Worm (Caenorhabditis elegans): ENCODE measurements around the gene M02F4.1.

The M02F4.1 gene

ce11 chrX:3034203-3034602 is 5.3 kb upstream of the M02F4.1 start, which contains the start of gene M02F4.2:
M02F4.2 (minus strand) TSS chrX:3034303.
- TF ChIP-seq mbf-1 (tag; optimal IDR thresholded peaks at IDR 0.05) (no peak), mdl-1 (tag; optimal IDR thresholded peaks at IDR 0.05) (no peak)

ce11 chrX:3033492-3033891 is 4.6 kb upstream of the M02F4.1 start:
- peak; percentile 17 for TF ChIP-seq snpc-4 (tag; optimal IDR thresholded peaks at IDR 0.05)
- TF ChIP-seq mbf-1 (tag; optimal IDR thresholded peaks at IDR 0.05): no peak
- no peak for TF ChIP-seq aly-2 (tag; optimal IDR thresholded peaks at IDR 0.05)

- TF ChIP-seq elt-1 (tag; optimal IDR thresholded peaks at IDR 0.05) (no peak), sma-9 (GFP tag; optimal IDR thresholded peaks at IDR 0.05) (peak; percentile 71), sma-9 (tag; optimal IDR thresholded peaks at IDR 0.05) (no peak), sem-4 (tag; optimal IDR thresholded peaks at IDR 0.05) (no peak), unc-62 (GFP tag; optimal IDR thresholded peaks at IDR 0.05) (no peak), mbf-1 (tag; optimal IDR thresholded peaks at IDR 0.05) (no peak), nhr-11 (tag; optimal IDR thresholded peaks at IDR 0.05) (no peak), aly-2 (tag; optimal IDR thresholded peaks at IDR 0.05) (no peak), skn-1 (tag; optimal IDR thresholded peaks at IDR 0.05) (peak; percentile 68), unc-55 (GFP tag; optimal IDR thresholded peaks at IDR 0.05) (no peak), fos-1 (tag; optimal IDR thresholded peaks at IDR 0.05) (peak; percentile 99), crh-2 (tag; optimal IDR thresholded peaks at IDR 0.05) (peak; percentile 55)
Observed at ce11 chrX:3031484-3031883, 2.6 kb upstream of the M02F4.1 start, which contains the start of gene clec-265. clec-265 (plus strand) TSS chrX:3031783.

ce11 chrX:3025145-3025544 is 3.8 kb downstream of the M02F4.1 start:
- TF ChIP-seq dmd-4 (tag; optimal IDR thresholded peaks at IDR 0.05) (no peak), alr-1 (tag; optimal IDR thresholded peaks at IDR 0.05) (no peak), nhr-11 (tag; optimal IDR thresholded peaks at IDR 0.05) (no peak), nhr-21 (tag; optimal IDR thresholded peaks at IDR 0.05) (peak; percentile 28), R02D3.7 (tag; optimal IDR thresholded peaks at IDR 0.05) (no peak), nhr-129 (tag; optimal IDR thresholded peaks at IDR 0.05) (peak; percentile 27), sma-9 (GFP tag; optimal IDR thresholded peaks at IDR 0.05) (peak; percentile 8), sma-9 (tag; optimal IDR thresholded peaks at IDR 0.05) (no peak)

- TF ChIP-seq unc-55 (GFP tag; optimal IDR thresholded peaks at IDR 0.05) (no peak), nhr-6 (tag; optimal IDR thresholded peaks at IDR 0.05) (no peak), R02D3.7 (tag; optimal IDR thresholded peaks at IDR 0.05) (no peak), nhr-25 (tag; optimal IDR thresholded peaks at IDR 0.05) (no peak), lsy-2 (tag; optimal IDR thresholded peaks at IDR 0.05) (peak in 1 of 2 experiments; percentile 3), elt-3 (tag; optimal IDR thresholded peaks at IDR 0.05) (no peak), mdl-1 (tag; optimal IDR thresholded peaks at IDR 0.05) (no peak), nhr-11 (tag; optimal IDR thresholded peaks at IDR 0.05) (no peak), sem-4 (tag; optimal IDR thresholded peaks at IDR 0.05) (peak; percentile 9), zag-1 (tag; optimal IDR thresholded peaks at IDR 0.05) (peak; percentile 19), fos-1 (tag; optimal IDR thresholded peaks at IDR 0.05) (no peak)
Observed at ce11 chrX:3024637-3025113, 4.3 kb downstream of the M02F4.1 start, which contains the start of gene aqp-7. aqp-7 (plus strand) TSS chrX:3025063.

ce11 chrX:3023552-3024183 is 5.3 kb downstream of the M02F4.1 start:
- TF ChIP-seq ama-1 (optimal IDR thresholded peaks at IDR 0.05) (peak; percentile 54), sma-9 (GFP tag; optimal IDR thresholded peaks at IDR 0.05) (peak; percentile 78), sma-9 (tag; optimal IDR thresholded peaks at IDR 0.05) (no peak), lsy-2 (tag; optimal IDR thresholded peaks at IDR 0.05) (peak in 1 of 2 experiments; percentile 10), C34F6.9 (tag; optimal IDR thresholded peaks at IDR 0.05) (peak; percentile 17), nhr-129 (tag; optimal IDR thresholded peaks at IDR 0.05) (peak; percentile 65), ceh-82 (tag; optimal IDR thresholded peaks at IDR 0.05) (no peak), ztf-4 (tag; optimal IDR thresholded peaks at IDR 0.05) (peak; percentile 13), blmp-1 (tag; optimal IDR thresholded peaks at IDR 0.05; ENCODE audit: insufficient read depth) (no peak), F13H6.1 (tag; optimal IDR thresholded peaks at IDR 0.05) (peak; percentile 33)

Data from whole organism, L2 larva.